Worm (Caenorhabditis elegans): Measurements from ENCODE around the gene M28.9.

DNA sequence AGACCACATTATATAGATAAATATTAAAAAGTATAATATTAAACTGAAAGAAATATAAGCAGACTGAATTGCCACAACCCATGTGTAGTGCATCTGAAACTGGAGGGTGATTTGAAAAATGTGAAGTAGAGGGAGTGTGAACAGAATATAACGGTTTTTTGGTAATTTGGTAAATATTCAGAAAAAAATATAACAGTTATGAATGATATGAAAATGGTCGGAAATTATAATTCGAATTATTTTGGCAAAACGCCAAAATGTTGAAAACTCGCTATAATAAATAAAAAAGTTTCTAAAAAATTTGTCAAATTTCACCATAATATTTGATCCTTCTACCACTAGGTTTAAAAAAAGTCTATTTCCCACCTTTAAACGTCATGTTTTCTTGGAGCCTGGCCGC, 37.0 kb upstream of the M28.9 start, which contains the start of gene srv-2:
- no peak for TF ChIP-seq pat-9 (tag; optimal IDR thresholded peaks at IDR 0.05)
- no peak for TF ChIP-seq ttx-3 (tag; optimal IDR thresholded peaks at IDR 0.05)
- TF ChIP-seq fkh-10 (GFP tag; optimal IDR thresholded peaks at IDR 0.05), result no peak
- no peak for TF ChIP-seq hlh-8 (tag; optimal IDR thresholded peaks at IDR 0.05)
- TF ChIP-seq nhr-11 (tag; optimal IDR thresholded peaks at IDR 0.05), result no peak
- no peak for TF ChIP-seq ceh-34 (tag; optimal IDR thresholded peaks at IDR 0.05)
- TF ChIP-seq ceh-9 (tag; optimal IDR thresholded peaks at IDR 0.05), result no peak
- TF ChIP-seq hlh-6 (tag; optimal IDR thresholded peaks at IDR 0.05), result no peak

Data from whole organism, late embryonic.